Worm (Caenorhabditis elegans) whole organism, L4/young adult: ENCODE data around the gene phat-5.

Source experiments
- W03F9.2 ChIP-seq: fragments of 150-350 bp; optimal IDR thresholded peaks from 2 replicates; lab custom pipeline; 2014; ENCODE audit warnings: missing biosample characterization, missing genetic modification characterization
- dao-5 ChIP-seq: sonication (generic microtip); optimal IDR thresholded peaks from 2 replicates; lab custom pipeline; 2016; ENCODE audit warnings: missing genotype, missing genetic modification characterization, moderate library complexity, missing compliant biosample characterization
- him-1 ChIP-seq: sonication (generic microtip); optimal IDR thresholded peaks from 2 replicates; lab custom pipeline; 2016; ENCODE audit warnings: missing genotype, missing genetic modification reagents, missing genetic modification characterization, missing compliant biosample characterization

DNA sequence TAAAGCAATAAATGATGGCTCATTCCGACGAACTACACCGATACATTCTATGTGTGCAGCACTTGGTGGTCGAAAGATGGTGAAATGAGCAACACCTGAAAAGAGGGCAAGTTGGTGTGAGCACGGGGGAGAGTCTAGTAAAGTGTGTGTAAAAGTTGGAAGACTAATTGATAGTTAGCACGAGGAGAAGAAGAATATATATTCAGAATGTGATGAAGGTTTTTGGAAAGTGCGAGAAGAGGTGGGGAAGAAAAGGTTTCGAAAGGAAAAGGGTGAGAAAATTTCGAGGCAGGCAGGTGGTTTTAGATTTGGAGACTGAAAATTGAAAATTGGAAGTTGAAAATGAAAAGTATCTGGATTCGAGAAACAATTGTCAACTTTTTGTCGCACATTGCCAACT lies 29.9 kb upstream of the phat-5 start, which contains the start of gene Y45G5AM.6:
- no peak for TF ChIP-seq him-1 (tag; lab: Kevin White, UChicago)
- TF ChIP-seq W03F9.2 (tag; lab: Kevin White, UChicago) = no peak
- no peak for TF ChIP-seq dao-5 (tag; lab: Kevin White, UChicago)
